Worm (Caenorhabditis elegans) whole organism, L3 larva: ENCODE measurements around the gene T28B11.1.
A peak's percentile ranks its signal among the peaks of the same experiment; 100 is the strongest.

Experiments
- ceh-9 ChIP-seq: sonication (generic microtip); optimal IDR thresholded peaks from 2 replicates; lab custom pipeline; 2018; ENCODE audit warnings: missing biosample characterization, missing genetic modification characterization
- elt-2 ChIP-seq: sonication (generic microtip); optimal IDR thresholded peaks from 2 replicates; lab custom pipeline; 2016; ENCODE audit warnings: missing genetic modification reagents, mild to moderate bottlenecking, missing genetic modification characterization, missing compliant biosample characterization
- fos-1 ChIP-seq: fragments of 150-350 bp; optimal IDR thresholded peaks from 2 replicates; lab custom pipeline; 2014; ENCODE audit warnings: missing biosample characterization, missing genetic modification characterization
- mdl-1 ChIP-seq: fragments of 150-350 bp; optimal IDR thresholded peaks from 2 replicates; lab custom pipeline; 2014; ENCODE audit warnings: missing biosample characterization, missing genetic modification characterization
- mml-1 ChIP-seq: fragments of 150-350 bp; sonication (generic microtip); optimal IDR thresholded peaks from 3 replicates; lab custom pipeline; 2014; ENCODE audit warnings: missing biosample characterization, missing genetic modification characterization
- nhr-11 ChIP-seq: fragments of 150-350 bp; optimal IDR thresholded peaks from 2 replicates; lab custom pipeline; 2014; ENCODE audit warnings: missing biosample characterization, missing genetic modification characterization
- pha-4 ChIP-seq: fragments of 150-350 bp; optimal IDR thresholded peaks from 2 replicates; lab custom pipeline; 2014; ENCODE audit warnings: missing biosample characterization, missing genetic modification reagents, missing genetic modification characterization
- pqm-1 ChIP-seq: fragments of 150-350 bp; optimal IDR thresholded peaks from 2 replicates; lab custom pipeline; 2017; ENCODE audit warnings: missing biosample characterization, missing genetic modification characterization, inconsistent platforms
- sea-2 ChIP-seq: fragments of 150-350 bp; sonication (generic microtip); optimal IDR thresholded peaks from 4 replicates; lab custom pipeline; 2014; ENCODE audit warnings: missing biosample characterization, missing genetic modification reagents, missing genetic modification characterization
- snpc-4 ChIP-seq: fragments of 150-350 bp; optimal IDR thresholded peaks from 2 replicates; lab custom pipeline; 2014; ENCODE audit warnings: missing biosample characterization, missing genetic modification characterization
- unc-62 ChIP-seq: fragments of 150-350 bp; sonication (generic microtip); optimal IDR thresholded peaks from 4 replicates; lab custom pipeline; 2014; ENCODE audit warnings: missing biosample characterization, missing genetic modification reagents, missing genetic modification characterization
- ztf-11 ChIP-seq: fragments of 150-350 bp; optimal IDR thresholded peaks from 2 replicates; lab custom pipeline; 2014; ENCODE audit warnings: missing biosample characterization, missing genetic modification characterization

DNA sequence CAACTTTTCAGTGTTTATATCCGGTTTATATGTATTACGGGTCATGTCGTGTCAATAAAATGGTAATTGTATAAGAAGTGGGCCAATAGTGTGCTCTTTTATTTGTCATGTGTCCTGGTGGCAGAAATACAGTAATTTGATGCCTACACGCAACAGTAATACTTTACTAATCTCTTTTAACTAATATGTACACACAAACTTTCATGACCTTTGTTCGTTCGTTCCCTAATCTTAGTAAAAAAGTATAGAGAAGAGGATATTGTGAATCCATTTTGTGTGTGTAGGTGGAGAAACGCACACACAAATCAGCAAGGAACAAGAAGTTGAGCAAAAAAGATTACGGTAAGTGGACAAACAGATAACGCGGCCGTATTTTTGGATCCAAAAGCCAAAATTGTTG, 61.4 kb downstream of the T28B11.1 start:
- TF ChIP-seq pqm-1 (tag; lab: Kevin White, UChicago) (no peak), mdl-1 (tag; lab: Kevin White, UChicago) (no peak), ceh-9 (no peak), nhr-11 (tag; lab: Kevin White, UChicago) (no peak), sea-2 (GFP tag; lab: Kevin White, UChicago) (no peak), unc-62 (GFP tag; lab: Kevin White, UChicago) (no peak), fos-1 (no peak), mml-1 (tag; lab: Kevin White, UChicago) (no peak), elt-2 (tag; lab: Kevin White, UChicago) (no peak), snpc-4 (no peak), pha-4 (tag; lab: Kevin White, UChicago) (peak; percentile 27), ztf-11 (tag; lab: Kevin White, UChicago) (no peak)
